Fruit fly (Drosophila melanogaster): ENCODE results near the gene CG4653.

dm6 chrX:16670691-16671481 is 33.0 kb upstream of the CG4653 start:
- no peak for TF ChIP-seq h (optimal IDR thresholded peaks at IDR 0.05)
- TF ChIP-seq psq (optimal IDR thresholded peaks at IDR 0.05): no peak
- TF ChIP-seq Myc (optimal IDR thresholded peaks at IDR 0.05): no peak
- TF ChIP-seq ttk (optimal IDR thresholded peaks at IDR 0.05): no peak
- TF ChIP-seq insv (optimal IDR thresholded peaks at IDR 0.05): no peak
- TF ChIP-seq Sin3A (optimal IDR thresholded peaks at IDR 0.05): no peak

Data from Kc167 (cell line).